Worm (Caenorhabditis elegans) whole organism, late embryonic: ENCODE measurements around the gene madf-3.

ENCODE experiments used
- C08G9.2 ChIP-seq: sonication (generic microtip); optimal IDR thresholded peaks from 2 replicates; lab custom pipeline; 2016; ENCODE audit warnings: mild to moderate bottlenecking, missing genetic modification characterization, moderate library complexity, missing compliant biosample characterization
- C38D4.7 ChIP-seq: fragments of 200-800 bp; sonication (Bioruptor generic); optimal IDR thresholded peaks from 2 replicates; lab custom pipeline; 2018; ENCODE audit warnings: mild to moderate bottlenecking, missing genetic modification characterization, moderate library complexity, missing compliant biosample characterization
- K09A11.1 ChIP-seq: sonication (generic microtip); optimal IDR thresholded peaks from 2 replicates; lab custom pipeline; 2017; ENCODE audit warnings: antibody characterized with exemption, mild to moderate bottlenecking, missing genetic modification characterization, missing compliant biosample characterization; ENCODE audit not compliant: insufficient read depth
- ama-1 ChIP-seq: fragments of 150-350 bp; optimal IDR thresholded peaks from 2 replicates; lab custom pipeline; 2014
- ceh-2 ChIP-seq: sonication (generic microtip); optimal IDR thresholded peaks from 2 replicates; lab custom pipeline; 2016; ENCODE audit warnings: missing genotype, missing genetic modification characterization, missing compliant biosample characterization
- ceh-22 ChIP-seq: sonication (generic microtip); optimal IDR thresholded peaks from 2 replicates; lab custom pipeline; 2017; ENCODE audit warnings: missing biosample characterization, missing genetic modification characterization
- ceh-31 ChIP-seq: sonication (generic microtip); optimal IDR thresholded peaks from 2 replicates; lab custom pipeline; 2016; ENCODE audit warnings: missing genetic modification characterization, missing compliant biosample characterization
- ceh-34 ChIP-seq: sonication (generic microtip); optimal IDR thresholded peaks from 2 replicates; lab custom pipeline; 2016; ENCODE audit warnings: mild to moderate bottlenecking, missing genetic modification characterization, missing compliant biosample characterization
- ceh-45 ChIP-seq: fragments of 200-800 bp; sonication (Bioruptor generic); IDR thresholded peaks from 2 replicates; pipeline ENCODE4 v1.3.6; 2022; ENCODE audit warnings: missing genetic modification reagents, missing genetic modification characterization, missing compliant biosample characterization
- ceh-6 ChIP-seq: fragments of 200-800 bp; sonication (Bioruptor generic); optimal IDR thresholded peaks from 2 replicates; lab custom pipeline; 2018; ENCODE audit warnings: mild to moderate bottlenecking, missing genetic modification characterization, missing compliant biosample characterization
- ceh-9 ChIP-seq: sonication (generic microtip); optimal IDR thresholded peaks from 2 replicates; lab custom pipeline; 2016; ENCODE audit warnings: mild to moderate bottlenecking, missing genetic modification characterization, inconsistent platforms, missing compliant biosample characterization
- ets-4 ChIP-seq: sonication (generic microtip); optimal IDR thresholded peaks from 2 replicates; lab custom pipeline; 2016; ENCODE audit warnings: missing genetic modification characterization, missing compliant biosample characterization
- eyg-1 ChIP-seq: sonication (generic microtip); optimal IDR thresholded peaks from 2 replicates; lab custom pipeline; 2016; ENCODE audit warnings: missing genotype, missing genetic modification characterization, missing compliant biosample characterization
- fkh-10 ChIP-seq: fragments of 150-350 bp; optimal IDR thresholded peaks from 2 replicates; lab custom pipeline; 2014; ENCODE audit warnings: missing biosample characterization, missing genetic modification reagents, missing genetic modification characterization
- fkh-6 ChIP-seq: sonication (generic microtip); optimal IDR thresholded peaks from 2 replicates; lab custom pipeline; 2016; ENCODE audit warnings: missing genetic modification characterization, missing compliant biosample characterization
- hlh-13 ChIP-seq: fragments of 200-800 bp; sonication (Bioruptor generic); optimal IDR thresholded peaks from 2 replicates; lab custom pipeline; 2018; ENCODE audit warnings: mild to moderate bottlenecking, missing genetic modification characterization, missing compliant biosample characterization
- hlh-15 ChIP-seq: sonication (generic microtip); optimal IDR thresholded peaks from 2 replicates; lab custom pipeline; 2016; ENCODE audit warnings: missing genetic modification characterization, missing compliant biosample characterization
- hlh-6 ChIP-seq: sonication (generic microtip); optimal IDR thresholded peaks from 2 replicates; lab custom pipeline; 2016; ENCODE audit warnings: missing genotype, missing genetic modification characterization, missing compliant biosample characterization
- lim-6 ChIP-seq: sonication (generic microtip); optimal IDR thresholded peaks from 2 replicates; lab custom pipeline; 2016; ENCODE audit warnings: missing genetic modification characterization, missing compliant biosample characterization
- madf-2 ChIP-seq: sonication (generic microtip); optimal IDR thresholded peaks from 2 replicates; lab custom pipeline; 2017; ENCODE audit warnings: missing genetic modification characterization, missing compliant biosample characterization
- mec-3 ChIP-seq: sonication (generic microtip); optimal IDR thresholded peaks from 2 replicates; lab custom pipeline; 2016; ENCODE audit warnings: borderline replicate concordance, missing genetic modification characterization, missing compliant biosample characterization
- nfya-1 ChIP-seq: sonication (generic microtip); optimal IDR thresholded peaks from 2 replicates; lab custom pipeline; 2017; ENCODE audit warnings: missing genetic modification characterization, mild to moderate bottlenecking, missing compliant biosample characterization, antibody characterized with exemption, moderate library complexity
- odd-2 ChIP-seq: sonication (generic microtip); optimal IDR thresholded peaks from 2 replicates; lab custom pipeline; 2017; ENCODE audit warnings: antibody characterized with exemption, mild to moderate bottlenecking, missing genetic modification characterization, missing compliant biosample characterization
- pag-3 ChIP-seq: sonication (generic microtip); optimal IDR thresholded peaks from 2 replicates; lab custom pipeline; 2016; ENCODE audit warnings: missing compliant biosample characterization, missing genetic modification characterization, borderline replicate concordance
- pat-9 ChIP-seq: fragments of 200-800 bp; sonication (Bioruptor generic); optimal IDR thresholded peaks from 2 replicates; lab custom pipeline; 2018; ENCODE audit warnings: mild to moderate bottlenecking, missing genetic modification characterization, moderate library complexity, missing compliant biosample characterization
- pax-1 ChIP-seq: fragments of 150-350 bp; optimal IDR thresholded peaks from 2 replicates; lab custom pipeline; 2014; ENCODE audit warnings: missing biosample characterization, missing genetic modification characterization
- pha-2 ChIP-seq: sonication (generic microtip); optimal IDR thresholded peaks from 2 replicates; lab custom pipeline; 2017; ENCODE audit warnings: mild to moderate bottlenecking, missing genetic modification characterization, missing compliant biosample characterization
- pha-4 ChIP-seq: fragments of 150-350 bp; optimal IDR thresholded peaks from 2 replicates; lab custom pipeline; 2018; ENCODE audit warnings: missing biosample characterization, missing genetic modification reagents, missing genetic modification characterization
- rnt-1 ChIP-seq: sonication (generic microtip); optimal IDR thresholded peaks from 2 replicates; lab custom pipeline; 2016; ENCODE audit warnings: missing genetic modification characterization, missing compliant biosample characterization
- syd-9 ChIP-seq: sonication (generic microtip); optimal IDR thresholded peaks from 2 replicates; lab custom pipeline; 2016; ENCODE audit warnings: mild to moderate bottlenecking, missing genetic modification characterization, moderate library complexity, missing compliant biosample characterization
- tbx-2 ChIP-seq: sonication (generic microtip); optimal IDR thresholded peaks from 2 replicates; lab custom pipeline; 2016; ENCODE audit warnings: missing genetic modification characterization, missing compliant biosample characterization

madf-3 gene

DNA sequence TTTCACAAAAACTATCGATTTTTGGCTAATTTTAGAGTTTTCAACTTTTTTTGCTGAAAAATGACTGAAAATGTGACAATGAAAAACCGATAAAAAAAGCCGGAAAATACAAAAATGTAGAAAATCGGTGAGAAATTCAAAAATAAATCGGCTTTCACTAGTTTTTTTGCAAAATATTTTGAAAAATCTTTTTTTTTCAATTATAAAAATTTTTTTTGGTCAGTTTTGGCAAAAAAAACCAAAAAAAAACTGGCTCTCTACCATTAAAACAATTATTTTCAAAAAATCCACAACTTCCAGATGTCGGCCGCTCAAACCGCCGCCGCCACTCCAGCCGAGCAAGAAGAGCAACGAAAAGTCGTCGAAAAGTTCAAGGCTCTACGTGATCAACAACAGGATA, 8.1 kb upstream of the madf-3 start, which contains the start of gene pfd-2:
TSS of gene pfd-2 (plus strand) at position 301 of the 400 bp plus-strand sequence.
- TF ChIP-seq lim-6 (tag; lab: Kevin White, UChicago) (no peak), ceh-22 (tag; lab: Kevin White, UChicago) (no peak), hlh-13 (no peak), pax-1 (tag; lab: Kevin White, UChicago) (no peak), pag-3 (no peak), ets-4 (tag; lab: Kevin White, UChicago) (no peak), rnt-1 (tag; lab: Kevin White, UChicago) (no peak), C38D4.7 (GFP tag; lab: Kevin White, UChicago) (no peak), pat-9 (tag; lab: Kevin White, UChicago) (no peak), K09A11.1 (tag; lab: Kevin White, UChicago) (no peak), madf-2 (tag; lab: Kevin White, UChicago) (no peak), syd-9 (no peak), ceh-34 (no peak), ceh-45 (no peak), ceh-6 (no peak), mec-3 (no peak), fkh-10 (GFP tag; lab: Kevin White, UChicago) (no peak), ama-1 (lab: Kevin White, UChicago) (no peak)

DNA sequence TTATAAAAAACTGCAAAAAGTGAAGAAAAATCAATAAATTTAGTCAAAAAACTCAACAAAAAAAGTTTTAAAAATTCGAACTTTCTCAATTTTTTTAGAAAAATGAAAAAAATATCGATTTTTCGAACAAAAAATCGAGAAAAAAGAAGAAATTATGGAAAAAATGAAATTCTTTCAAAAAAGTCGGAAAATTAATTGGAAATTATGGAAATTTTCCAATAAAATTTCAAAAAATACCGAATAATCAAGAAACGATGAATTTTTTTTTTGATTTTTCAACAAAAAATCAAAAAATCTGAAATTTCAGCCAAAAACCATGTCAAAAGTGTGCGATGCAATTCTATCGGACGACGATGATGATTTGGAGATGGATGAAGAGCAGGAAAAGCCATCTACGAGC, 5.8 kb upstream of the madf-3 start, which contains the start of gene H20J04.4:
TSS of gene H20J04.4 (plus strand) at position 301 of the 400 bp plus-strand sequence.
- TF ChIP-seq madf-2 (tag; lab: Kevin White, UChicago) (no peak), ceh-31 (tag; lab: Kevin White, UChicago) (no peak), eyg-1 (tag; lab: Kevin White, UChicago) (no peak), C38D4.7 (GFP tag; lab: Kevin White, UChicago) (no peak)

DNA sequence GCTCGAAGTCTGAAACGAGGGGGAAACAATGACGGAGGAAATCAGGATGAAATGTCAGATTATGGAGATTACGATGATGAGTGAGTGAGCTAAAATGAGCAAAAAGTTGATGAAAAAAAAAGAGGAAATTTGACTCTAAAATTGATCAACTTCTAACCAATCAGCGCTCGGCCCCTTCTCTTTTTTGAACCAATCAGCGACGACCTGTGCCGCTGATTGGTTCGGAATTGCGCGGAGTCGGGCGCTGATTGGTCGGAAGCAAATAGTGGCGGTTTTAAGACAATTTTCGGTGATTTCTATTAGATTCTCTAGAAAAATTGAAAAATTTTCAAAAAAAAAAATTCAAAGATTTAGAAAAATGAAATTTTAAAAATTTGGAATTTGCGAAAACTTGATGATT, 3.2 kb downstream of the madf-3 start:
- no peak for TF ChIP-seq K09A11.1 (tag; lab: Kevin White, UChicago)
- peak; percentile 90 for TF ChIP-seq nfya-1 (tag; lab: Kevin White, UChicago)
- TF ChIP-seq ceh-22 (tag; lab: Kevin White, UChicago), result no peak

DNA sequence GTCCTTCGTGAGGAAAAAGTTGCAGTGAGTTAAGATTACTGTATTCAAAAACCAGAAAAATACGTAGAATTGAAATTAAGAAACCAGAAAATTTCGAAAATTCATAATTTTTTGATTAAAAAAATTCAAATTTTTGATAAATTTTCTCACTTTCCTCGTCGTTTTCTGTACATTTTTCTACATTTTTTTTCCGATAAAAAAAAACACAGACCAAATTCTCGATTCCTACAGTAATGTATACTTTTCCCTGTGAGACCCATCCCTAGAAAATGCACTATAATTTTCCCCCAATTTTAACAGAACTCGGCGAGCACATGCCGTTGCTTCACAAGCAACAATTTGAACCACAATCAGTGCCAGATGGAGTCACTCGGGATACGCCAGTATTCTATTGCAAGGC, 5.3 kb downstream of the madf-3 start, which contains the start of gene athp-2:
TSS of gene athp-2 (plus strand) at position 301 of the 400 bp plus-strand sequence.
- TF ChIP-seq odd-2 (tag; lab: Kevin White, UChicago) (no peak), ceh-2 (no peak), C08G9.2 (tag; lab: Kevin White, UChicago) (no peak), pha-2 (tag; lab: Kevin White, UChicago) (no peak), tbx-2 (tag; lab: Kevin White, UChicago) (no peak), hlh-15 (tag; lab: Kevin White, UChicago) (no peak)
- TF ChIP-seq, all 69 proteins: peak for 0

DNA sequence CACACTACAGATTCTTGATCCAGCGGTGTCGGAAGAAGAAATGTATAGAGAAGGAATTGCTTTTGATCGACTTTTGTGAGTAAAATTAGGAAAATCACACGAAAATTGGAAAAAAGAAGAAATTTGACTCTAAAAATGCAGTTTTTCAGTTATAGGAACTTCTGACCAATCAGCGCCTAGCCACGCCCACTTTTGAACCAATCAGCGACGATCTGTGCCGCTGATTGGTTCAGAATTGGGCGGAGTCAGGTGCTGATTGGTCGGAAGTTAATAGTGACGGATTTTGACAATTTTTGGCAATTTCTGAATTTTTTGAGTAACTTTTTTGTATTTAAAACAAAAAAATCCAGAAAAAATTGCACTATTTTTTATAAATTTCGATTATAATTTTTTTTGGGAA, 6.9 kb downstream of the madf-3 start:
- no peak for TF ChIP-seq eyg-1 (tag; lab: Kevin White, UChicago)
- no peak for TF ChIP-seq pha-4 (tag; lab: Kevin White, UChicago)
- no peak for TF ChIP-seq pha-2 (tag; lab: Kevin White, UChicago)
- no peak for TF ChIP-seq ceh-9 (tag; lab: Kevin White, UChicago)
- peak; percentile 98 for TF ChIP-seq nfya-1 (tag; lab: Kevin White, UChicago)

DNA sequence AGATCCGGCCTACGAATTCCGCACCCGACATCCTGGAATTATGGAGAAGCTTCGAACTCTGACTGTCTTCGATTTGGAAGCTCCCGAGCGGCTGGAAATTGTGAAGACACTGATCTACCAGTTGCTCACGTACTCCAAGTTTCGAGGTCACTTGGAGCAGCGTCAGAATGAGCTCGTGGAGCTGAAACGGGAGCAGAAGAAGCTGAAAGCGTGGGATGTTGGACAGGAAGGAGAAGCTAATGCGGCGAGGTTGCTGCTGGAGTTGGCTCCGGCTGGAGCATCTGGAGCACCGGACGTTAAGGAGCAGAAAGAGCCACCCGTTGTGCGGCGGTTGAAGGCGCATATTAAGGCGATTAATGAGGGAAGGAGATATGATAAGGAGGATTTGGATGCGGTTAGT, 9.8 kb downstream of the madf-3 start:
- TF ChIP-seq fkh-6 (tag; lab: Kevin White, UChicago), result no peak
- peak; percentile 30 for TF ChIP-seq hlh-6 (tag; lab: Kevin White, UChicago)
- no peak for TF ChIP-seq fkh-10 (GFP tag; lab: Kevin White, UChicago)
- TF ChIP-seq mec-3, result no peak
- TF ChIP-seq, all 69 proteins: peak for 1
